1 worm cellular context compared by ENCODE assay signal in the genomic region with DNA sequence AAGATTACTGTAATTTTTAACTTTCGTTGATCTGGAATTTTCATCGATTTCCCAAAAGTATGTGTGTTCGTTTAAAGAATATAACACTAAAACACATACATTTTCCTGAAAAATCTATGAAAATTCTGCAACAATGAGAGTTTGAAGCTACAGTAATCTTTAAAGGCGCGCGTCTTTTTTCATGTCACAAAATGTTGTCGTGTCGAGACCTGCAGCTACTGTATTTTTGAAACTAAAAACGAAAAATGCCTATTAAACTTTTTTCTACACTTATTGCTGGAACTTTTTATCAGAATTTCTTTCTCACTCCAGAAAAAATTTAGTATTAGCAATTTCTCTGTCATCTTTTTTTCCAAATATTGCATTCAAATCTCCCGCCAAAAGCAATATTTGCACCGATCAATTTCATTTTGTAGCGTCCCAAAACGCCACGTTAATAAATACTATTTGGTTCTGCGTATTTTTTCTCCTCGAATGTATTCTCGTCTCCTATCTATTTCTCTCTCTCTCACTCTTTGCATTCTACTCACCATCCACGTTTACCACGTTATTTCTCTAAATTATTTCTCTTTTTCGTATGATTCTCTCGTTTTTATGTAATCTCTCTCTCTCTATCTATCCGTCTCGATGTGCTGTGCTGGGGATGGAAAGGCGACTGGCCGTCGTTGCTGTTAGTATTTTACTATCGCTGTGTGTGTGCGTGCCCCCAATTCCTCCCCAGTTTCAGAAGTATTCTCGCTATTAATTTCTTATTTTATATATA.
TF ChIP-seq lines count a peak whose summit lies in the region.

A gene (plus strand): TSS at position 658 of the 763 bp plus-strand sequence.

TF ChIP-seq in whole organism, L4 larva, 104 proteins besides CTCF, POLR2A, EP300 and RAD21 (continued from another document):
- TF ChIP-seq dmd-9 (GFP tag; IDR thresholded peaks at IDR 0.05; lab: Robert Waterston, UW) (no peak), hif-1 (tag; optimal IDR thresholded peaks at IDR 0.05; lab: Kevin White, UChicago) (peak in 1 of 2 experiments; percentile 7), nhr-25 (tag; optimal IDR thresholded peaks at IDR 0.05; lab: Kevin White, UChicago; ENCODE audit: borderline replicate concordance, insufficient read depth) (no peak), nhr-76 (tag; optimal IDR thresholded peaks at IDR 0.05; lab: Kevin White, UChicago) (no peak), unc-130 (GFP tag; optimal IDR thresholded peaks at IDR 0.05; lab: Kevin White, UChicago) (no peak), ctbp-1 (GFP tag; IDR thresholded peaks at IDR 0.05; lab: Robert Waterston, UW) (no peak), ztf-11 (tag; optimal IDR thresholded peaks at IDR 0.05; lab: Kevin White, UChicago) (no peak), daf-12 (tag; optimal IDR thresholded peaks at IDR 0.05; lab: Kevin White, UChicago) (no peak), daf-19 (GFP tag; conservative IDR thresholded peaks at IDR 0.05; lab: Robert Waterston, UW) (no peak), nhr-102 (tag; optimal IDR thresholded peaks at IDR 0.05; lab: Kevin White, UChicago) (no peak), zip-11 (GFP tag; IDR thresholded peaks at IDR 0.05; lab: Robert Waterston, UW) (no peak), D1046.2 (GFP tag; IDR thresholded peaks at IDR 0.05; lab: Robert Waterston, UW) (no peak), aha-1 (tag; lab: Kevin White, UChicago) (peak; percentile 18), hmg-1.1 (GFP tag; IDR thresholded peaks at IDR 0.05; lab: Robert Waterston, UW) (peak; percentile 69), dve-1 (tag; optimal IDR thresholded peaks at IDR 0.05; lab: Kevin White, UChicago; ENCODE audit: insufficient read depth) (peak; percentile 74), Y105C5A.15 (GFP tag; IDR thresholded peaks at IDR 0.05; lab: Robert Waterston, UW) (no peak), saeg-2 (GFP tag; IDR thresholded peaks at IDR 0.05; lab: Robert Waterston, UW) (no peak), lim-7 (GFP tag; IDR thresholded peaks at IDR 0.05; lab: Robert Waterston, UW) (no peak), fkh-10 (GFP tag; optimal IDR thresholded peaks at IDR 0.05; lab: Kevin White, UChicago) (no peak)
